Worm (Caenorhabditis elegans) whole organism, young adult: Measurements from ENCODE around the gene eelo-2.

ENCODE experiments used
- B0035.1 ChIP-seq: sonication (generic microtip); optimal IDR thresholded peaks from 2 replicates; lab custom pipeline; 2016; ENCODE audit warnings: missing genetic modification characterization, mild to moderate bottlenecking, missing compliant biosample characterization, missing genotype, missing genetic modification reagents
- B0336.3 ChIP-seq: fragments of 200-800 bp; sonication (Bioruptor generic); IDR thresholded peaks from 2 replicates; pipeline ENCODE4 v1.3.6; 2022; ENCODE audit warnings: missing genetic modification characterization, missing compliant biosample characterization
- F10E7.11 ChIP-seq: sonication (generic microtip); optimal IDR thresholded peaks from 2 replicates; lab custom pipeline; 2017; ENCODE audit warnings: mild to moderate bottlenecking, missing genetic modification characterization, moderate library complexity, missing compliant biosample characterization
- F52B5.7 ChIP-seq: sonication (generic microtip); optimal IDR thresholded peaks from 2 replicates; lab custom pipeline; 2016; ENCODE audit warnings: mild to moderate bottlenecking, missing genetic modification characterization, missing compliant biosample characterization
- F55B11.4 ChIP-seq: sonication (generic microtip); optimal IDR thresholded peaks from 2 replicates; lab custom pipeline; 2016; ENCODE audit warnings: missing compliant biosample characterization, missing genetic modification characterization, borderline replicate concordance; ENCODE audit not compliant: insufficient read depth
- F57A8.1 ChIP-seq: fragments of 200-800 bp; sonication (Bioruptor generic); optimal IDR thresholded peaks from 2 replicates; lab custom pipeline; 2018; ENCODE audit warnings: mild to moderate bottlenecking, missing genetic modification characterization, moderate library complexity, missing compliant biosample characterization
- T07F8.4 ChIP-seq: sonication (generic microtip); optimal IDR thresholded peaks from 2 replicates; lab custom pipeline; 2016; ENCODE audit warnings: mild to moderate bottlenecking, missing genetic modification characterization, moderate library complexity, missing compliant biosample characterization
- T26A5.8 ChIP-seq: sonication (generic microtip); optimal IDR thresholded peaks from 2 replicates; lab custom pipeline; 2016; ENCODE audit warnings: missing genetic modification characterization, missing compliant biosample characterization
- Y53G8AR.9 ChIP-seq: fragments of 200-800 bp; sonication (Bioruptor generic); conservative IDR thresholded peaks from 2 replicates; pipeline ENCODE4 v1.3.6; 2022; ENCODE audit warnings: missing genetic modification reagents, missing genetic modification characterization, missing compliant biosample characterization
- Y79H2A.3 ChIP-seq: fragments of 200-800 bp; sonication (Bioruptor generic); conservative IDR thresholded peaks from 2 replicates; pipeline ENCODE4 v1.3.6; 2022; ENCODE audit warnings: missing genetic modification reagents, missing genetic modification characterization, missing compliant biosample characterization
- ama-1 ChIP-seq, 3 experiments: fragments of 150-350 bp in 1 of 3; sonication (generic microtip) in 2 of 3; optimal IDR thresholded peaks; 2 replicates each; lab custom pipeline; 2014 to 2018; ENCODE audit warnings: missing biosample characterization in 2 of 3, missing genetic modification characterization in 2 of 3, missing genetic modification reagents in 2 of 3
- attf-5 ChIP-seq: fragments of 200-800 bp; sonication (Bioruptor generic); optimal IDR thresholded peaks from 2 replicates; lab custom pipeline; 2018; ENCODE audit warnings: mild to moderate bottlenecking, missing genetic modification characterization, missing compliant biosample characterization
- bed-1 ChIP-seq: fragments of 200-800 bp; sonication (Bioruptor generic); IDR thresholded peaks from 2 replicates; pipeline ENCODE4 v1.3.6; 2022; ENCODE audit warnings: missing genetic modification reagents, missing genetic modification characterization, missing compliant biosample characterization
- cebp-2 ChIP-seq: fragments of 200-800 bp; sonication (Bioruptor generic); IDR thresholded peaks from 2 replicates; pipeline ENCODE4 v1.3.6; 2022; ENCODE audit warnings: missing genetic modification characterization, missing compliant biosample characterization
- ceh-100 ChIP-seq: fragments of 200-800 bp; sonication (Bioruptor generic); IDR thresholded peaks from 2 replicates; pipeline ENCODE4 v1.3.6; 2022; ENCODE audit warnings: missing genetic modification reagents, missing genetic modification characterization, missing compliant biosample characterization
- ceh-40 ChIP-seq: fragments of 200-800 bp; sonication (Bioruptor generic); IDR thresholded peaks from 2 replicates; pipeline ENCODE4 v1.3.6; 2022; ENCODE audit warnings: missing genetic modification characterization, missing compliant biosample characterization
- chd-7 ChIP-seq: sonication (generic microtip); optimal IDR thresholded peaks from 2 replicates; lab custom pipeline; 2016; ENCODE audit warnings: mild to moderate bottlenecking, missing genetic modification characterization, moderate library complexity, missing compliant biosample characterization
- die-1 ChIP-seq: sonication (generic microtip); optimal IDR thresholded peaks from 2 replicates; lab custom pipeline; 2016; ENCODE audit warnings: missing genotype, mild to moderate bottlenecking, missing genetic modification characterization, missing compliant biosample characterization
- dox-1 ChIP-seq: fragments of 200-800 bp; sonication (Bioruptor generic); IDR thresholded peaks from 2 replicates; pipeline ENCODE4 v1.3.6; 2022; ENCODE audit warnings: missing genetic modification reagents, missing genetic modification characterization, missing compliant biosample characterization
- dpff-1 ChIP-seq: sonication (generic microtip); optimal IDR thresholded peaks from 2 replicates; lab custom pipeline; 2017; ENCODE audit warnings: mild to moderate bottlenecking, missing genetic modification characterization, missing compliant biosample characterization
- egl-44 ChIP-seq: fragments of 200-800 bp; sonication (Bioruptor generic); IDR thresholded peaks from 2 replicates; pipeline ENCODE4 v1.3.6; 2022; ENCODE audit warnings: missing genetic modification reagents, missing genetic modification characterization, missing compliant biosample characterization
- egrh-3 ChIP-seq: fragments of 200-800 bp; sonication (Bioruptor generic); IDR thresholded peaks from 2 replicates; pipeline ENCODE4 v1.3.6; 2022; ENCODE audit warnings: missing genetic modification reagents, missing genetic modification characterization, missing compliant biosample characterization
- ekl-4 ChIP-seq: fragments of 200-800 bp; sonication (Bioruptor generic); IDR thresholded peaks from 2 replicates; pipeline ENCODE4 v1.3.6; 2022; ENCODE audit warnings: missing genetic modification reagents, missing genetic modification characterization, missing compliant biosample characterization
- ets-4 ChIP-seq: fragments of 200-800 bp; sonication (Bioruptor generic); optimal IDR thresholded peaks from 2 replicates; lab custom pipeline; 2018; ENCODE audit warnings: mild to moderate bottlenecking, missing genetic modification characterization, missing compliant biosample characterization
- gei-17 ChIP-seq: fragments of 200-800 bp; sonication (Bioruptor generic); optimal IDR thresholded peaks from 2 replicates; lab custom pipeline; 2018; ENCODE audit warnings: mild to moderate bottlenecking, missing genetic modification characterization, missing compliant biosample characterization
- hlh-12 ChIP-seq: sonication (generic microtip); optimal IDR thresholded peaks from 2 replicates; lab custom pipeline; 2016; ENCODE audit warnings: missing genetic modification characterization, missing compliant biosample characterization
- hmg-1.2 ChIP-seq: fragments of 200-800 bp; sonication (Bioruptor generic); IDR thresholded peaks from 2 replicates; pipeline ENCODE4 v1.3.6; 2022; ENCODE audit warnings: missing genetic modification reagents, missing genetic modification characterization, missing compliant biosample characterization
- hmg-20 ChIP-seq: fragments of 200-800 bp; sonication (Bioruptor generic); IDR thresholded peaks from 2 replicates; pipeline ENCODE4 v1.3.6; 2022; ENCODE audit warnings: missing genetic modification reagents, missing genetic modification characterization, missing compliant biosample characterization
- let-526 ChIP-seq: fragments of 200-800 bp; sonication (Bioruptor generic); IDR thresholded peaks from 2 replicates; pipeline ENCODE4 v1.3.6; 2022; ENCODE audit warnings: missing genetic modification reagents, missing genetic modification characterization, missing compliant biosample characterization
- lin-35 ChIP-seq, 3 experiments: fragments of 150-350 bp in 2 of 3; sonication (generic microtip) in 1 of 3; optimal IDR thresholded peaks; 2 replicates each; lab custom pipeline; 2014 to 2018; ENCODE audit warnings: missing biosample characterization in 3 of 3, missing genetic modification characterization in 3 of 3, missing genetic modification reagents in 3 of 3
- lin-40 ChIP-seq: sonication (generic microtip); optimal IDR thresholded peaks from 2 replicates; lab custom pipeline; 2016; ENCODE audit warnings: missing genetic modification characterization, mild to moderate bottlenecking, missing compliant biosample characterization, missing genotype, missing genetic modification reagents
- lin-54 ChIP-seq: fragments of 200-800 bp; sonication (Bioruptor generic); optimal IDR thresholded peaks from 2 replicates; lab custom pipeline; 2018; ENCODE audit warnings: mild to moderate bottlenecking, missing genetic modification characterization, missing compliant biosample characterization
- lsl-1 ChIP-seq: fragments of 200-800 bp; sonication (Bioruptor generic); optimal IDR thresholded peaks from 2 replicates; lab custom pipeline; 2018; ENCODE audit warnings: mild to moderate bottlenecking, missing genetic modification characterization, moderate library complexity, missing compliant biosample characterization
- lsy-27 ChIP-seq: sonication (generic microtip); optimal IDR thresholded peaks from 2 replicates; lab custom pipeline; 2017; ENCODE audit warnings: missing genetic modification characterization, mild to moderate bottlenecking, missing compliant biosample characterization, antibody characterized with exemption, missing genotype, borderline replicate concordance; ENCODE audit not compliant: insufficient read depth
- madf-8 ChIP-seq: fragments of 200-800 bp; sonication (Bioruptor generic); conservative IDR thresholded peaks from 2 replicates; pipeline ENCODE4 v1.3.6; 2022; ENCODE audit warnings: missing genetic modification reagents, missing genetic modification characterization, missing compliant biosample characterization
- mcd-1 ChIP-seq: fragments of 200-800 bp; sonication (Bioruptor generic); IDR thresholded peaks from 2 replicates; pipeline ENCODE4 v1.3.6; 2022; ENCODE audit warnings: missing genetic modification reagents, missing genetic modification characterization, missing compliant biosample characterization
- nhr-179 ChIP-seq: sonication (generic microtip); optimal IDR thresholded peaks from 2 replicates; lab custom pipeline; 2016; ENCODE audit warnings: mild to moderate bottlenecking, missing genetic modification characterization, missing compliant biosample characterization
- nhr-80 ChIP-seq: sonication (generic microtip); optimal IDR thresholded peaks from 2 replicates; lab custom pipeline; 2016; ENCODE audit warnings: missing genetic modification characterization, missing compliant biosample characterization
- pha-4 ChIP-seq: fragments of 150-350 bp; sonication (generic microtip); optimal IDR thresholded peaks from 2 replicates; lab custom pipeline; 2014; ENCODE audit warnings: missing biosample characterization, missing genetic modification reagents, missing genetic modification characterization
- sea-2 ChIP-seq: fragments of 200-800 bp; sonication (Bioruptor generic); IDR thresholded peaks from 2 replicates; pipeline ENCODE4 v1.3.6; 2022; ENCODE audit warnings: missing genetic modification characterization, missing compliant biosample characterization
- snpc-1.1 ChIP-seq: sonication (generic microtip); optimal IDR thresholded peaks from 2 replicates; lab custom pipeline; 2017; ENCODE audit warnings: missing genetic modification characterization, mild to moderate bottlenecking, missing compliant biosample characterization, antibody characterized with exemption, moderate library complexity, missing genotype, missing genetic modification reagents; ENCODE audit not compliant: insufficient read depth
- snpc-3.4 ChIP-seq: sonication (generic microtip); optimal IDR thresholded peaks from 2 replicates; lab custom pipeline; 2017; ENCODE audit warnings: missing genetic modification characterization, mild to moderate bottlenecking, missing compliant biosample characterization, antibody characterized with exemption, moderate library complexity, missing genotype, missing genetic modification reagents
- sptf-2 ChIP-seq: fragments of 200-800 bp; sonication (Bioruptor generic); optimal IDR thresholded peaks from 2 replicates; lab custom pipeline; 2018; ENCODE audit warnings: mild to moderate bottlenecking, missing genetic modification characterization, missing compliant biosample characterization
- tbp1 ChIP-seq: fragments of 200-800 bp; sonication (Bioruptor generic); optimal IDR thresholded peaks from 2 replicates; lab custom pipeline; 2018; ENCODE audit warnings: mild to moderate bottlenecking, missing genetic modification characterization, missing compliant biosample characterization
- tbx-9 ChIP-seq: sonication (generic microtip); optimal IDR thresholded peaks from 2 replicates; lab custom pipeline; 2016; ENCODE audit warnings: borderline replicate concordance, missing genetic modification characterization, inconsistent platforms, missing compliant biosample characterization
- unc-62 ChIP-seq: fragments of 150-350 bp; optimal IDR thresholded peaks from 2 replicates; lab custom pipeline; 2014; ENCODE audit warnings: missing biosample characterization, missing genetic modification reagents, missing genetic modification characterization
- xnd-1 ChIP-seq: sonication (generic microtip); optimal IDR thresholded peaks from 2 replicates; lab custom pipeline; 2016; ENCODE audit warnings: missing genotype, missing genetic modification reagents, missing genetic modification characterization, missing compliant biosample characterization
- zim-3 ChIP-seq: sonication (generic microtip); optimal IDR thresholded peaks from 2 replicates; lab custom pipeline; 2017; ENCODE audit warnings: mild to moderate bottlenecking, missing genetic modification characterization, moderate library complexity, missing compliant biosample characterization

The eelo-2 gene

DNA sequence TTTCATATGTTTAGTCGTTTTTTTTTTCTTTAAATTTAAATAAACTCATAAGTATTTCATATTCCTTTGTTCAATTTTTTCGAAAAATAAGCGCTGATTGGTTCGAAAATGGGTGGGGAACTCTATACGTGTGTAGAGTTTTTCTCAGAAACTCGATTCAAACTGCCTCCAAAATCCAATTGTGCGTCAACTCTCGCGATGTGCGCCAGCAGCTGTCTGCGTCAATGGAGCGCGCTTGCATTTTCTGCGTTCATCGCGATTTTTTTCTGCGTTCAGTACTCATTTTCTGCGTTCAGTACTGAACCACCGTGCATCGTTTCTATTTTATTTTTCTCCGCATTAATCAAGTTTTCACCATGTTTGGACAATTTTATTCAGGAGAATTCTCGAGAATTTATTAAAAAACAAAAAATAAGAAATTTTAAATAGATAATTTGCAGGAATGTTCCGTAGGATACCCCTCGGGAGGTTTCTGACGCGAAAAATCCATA is at the start of gene eelo-2:
TSS of gene eelo-2 (plus strand) at position 441 of the 491 bp plus-strand sequence.
- TF ChIP-seq egl-44 (peak; percentile 88), F52B5.7 (tag; lab: Kevin White, UChicago) (peak; percentile 79), ets-4 (GFP tag; lab: Kevin White, UChicago) (peak; percentile 72), dpff-1 (tag; lab: Kevin White, UChicago) (no peak), T07F8.4 (tag; lab: Kevin White, UChicago) (peak; percentile 64), sea-2 (GFP tag; lab: Robert Waterston, UW) (no peak), chd-7 (tag; lab: Kevin White, UChicago) (peak; percentile 86), lin-40 (tag; lab: Kevin White, UChicago) (peak; percentile 98), lsy-27 (tag; lab: Kevin White, UChicago) (peak; percentile 15), mcd-1 (GFP tag; lab: Robert Waterston, UW) (peak; percentile 100), T26A5.8 (tag; lab: Kevin White, UChicago) (no peak), pha-4 (tag; lab: Kevin White, UChicago) (peak; percentile 79), die-1 (no peak), nhr-179 (tag; lab: Kevin White, UChicago) (no peak), xnd-1 (tag; lab: Kevin White, UChicago) (peak; percentile 65), ceh-100 (peak; percentile 91), let-526 (GFP tag; lab: Robert Waterston, UW) (peak; percentile 95), tbx-9 (no peak), sptf-2 (GFP tag; lab: Kevin White, UChicago) (no peak), lin-54 (GFP tag; lab: Kevin White, UChicago) (peak; percentile 100), Y53G8AR.9 (GFP tag; lab: Robert Waterston, UW) (peak; percentile 99), B0336.3 (GFP tag; lab: Robert Waterston, UW) (peak; percentile 99), cebp-2 (0 out of 2 replicates have a peak, but pooled peaks have one; percentile 51), F57A8.1 (no peak), lin-35 (GFP tag; optimal IDR thresholded peaks at IDR 0.05; lab: Kevin White, UChicago) (peak; percentile 90 to 99 (median 95)), hmg-20 (GFP tag; lab: Robert Waterston, UW) (peak; percentile 94), madf-8 (peak; percentile 75), Y79H2A.3 (GFP tag; lab: Robert Waterston, UW) (0 out of 2 replicates have a peak, but pooled peaks have one; percentile 30), gei-17 (GFP tag; lab: Kevin White, UChicago) (peak; percentile 86), F55B11.4 (tag; lab: Kevin White, UChicago) (no peak), hlh-12 (tag; lab: Kevin White, UChicago) (no peak), tbp1 (GFP tag; lab: Kevin White, UChicago) (peak; percentile 81), ceh-40 (GFP tag; lab: Robert Waterston, UW) (no peak), egrh-3 (GFP tag; lab: Robert Waterston, UW) (peak; percentile 62), snpc-1.1 (peak; percentile 46), lsl-1 (GFP tag; lab: Kevin White, UChicago) (peak; percentile 82), attf-5 (peak; percentile 99), ekl-4 (peak; percentile 97), ama-1 (optimal IDR thresholded peaks at IDR 0.05; lab: Kevin White, UChicago) (no peak), ama-1 (GFP tag; optimal IDR thresholded peaks at IDR 0.05; lab: Kevin White, UChicago) (no peak), snpc-3.4 (tag; lab: Kevin White, UChicago) (peak; percentile 83), F10E7.11 (tag; lab: Kevin White, UChicago) (peak; percentile 12), zim-3 (tag; lab: Kevin White, UChicago) (peak; percentile 85), B0035.1 (tag; lab: Kevin White, UChicago) (peak; percentile 69), hmg-1.2 (GFP tag; lab: Robert Waterston, UW) (peak; percentile 83), unc-62 (GFP tag; lab: Kevin White, UChicago) (peak; percentile 60), bed-1 (GFP tag; lab: Robert Waterston, UW) (no peak), dox-1 (peak; percentile 99), nhr-80 (tag; lab: Kevin White, UChicago) (peak; percentile 89)
